Worm (Caenorhabditis elegans): ENCODE measurements around the gene twk-35.

DNA sequence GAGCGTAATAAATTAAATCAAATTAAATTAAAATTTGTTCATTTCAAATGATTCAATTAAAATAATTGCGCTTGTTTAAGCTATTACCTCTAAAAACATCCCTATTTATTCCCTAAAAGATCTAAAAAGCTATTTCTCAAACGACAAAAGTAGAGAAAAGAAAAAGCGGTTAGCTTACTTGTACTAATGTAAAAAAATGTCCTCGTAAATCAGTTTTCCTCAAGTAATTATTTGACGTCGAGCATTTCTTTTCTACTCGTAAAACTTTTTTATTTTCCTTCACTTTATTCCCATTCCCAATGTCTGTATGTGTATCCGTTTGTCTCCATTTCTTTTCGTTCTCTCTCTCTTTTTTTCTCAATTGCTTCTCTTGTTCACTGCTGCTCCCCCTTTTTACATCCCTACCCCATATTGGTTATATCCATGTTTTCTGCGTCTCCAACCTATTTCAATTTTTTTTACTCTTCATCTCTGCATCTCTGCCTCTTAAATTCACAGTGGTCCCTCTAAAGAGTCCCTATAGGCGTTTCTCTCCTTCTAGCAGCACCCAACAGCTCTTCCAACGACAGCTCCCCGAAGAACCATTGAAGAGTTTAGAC is 16.4 kb downstream of the twk-35 start, which contains the start of gene unc-80:
- TF ChIP-seq ztf-29 (GFP tag; IDR thresholded peaks at IDR 0.05) (no peak), flt-1 (GFP tag; IDR thresholded peaks at IDR 0.05) (no peak), med-1 (GFP tag; optimal IDR thresholded peaks at IDR 0.05; ENCODE audit: insufficient read depth) (no peak), cog-1 (tag; optimal IDR thresholded peaks at IDR 0.05) (no peak), klf-2 (GFP tag; conservative IDR thresholded peaks at IDR 0.05) (no peak), ref-1 (GFP tag; conservative IDR thresholded peaks at IDR 0.05) (no peak), ztf-23 (GFP tag; IDR thresholded peaks at IDR 0.05) (no peak), T22C8.4 (GFP tag; IDR thresholded peaks at IDR 0.05) (no peak), tab-1 (GFP tag; IDR thresholded peaks at IDR 0.05) (no peak)
